Worm (Caenorhabditis elegans): ENCODE data around the gene elo-5.

- no peak for TF ChIP-seq him-1 (tag; optimal IDR thresholded peaks at IDR 0.05)
- TF ChIP-seq dao-5 (tag; optimal IDR thresholded peaks at IDR 0.05), result no peak
- TF ChIP-seq W03F9.2 (tag; optimal IDR thresholded peaks at IDR 0.05), result no peak
Observed at ce11 chrIV:5397539-5397938, 20.6 kb upstream of the elo-5 start, which contains the start of gene ZK616.2.
